Fruit fly (Drosophila melanogaster): Measurements from ENCODE around the gene Rb97D.

The Rb97D gene

DNA sequence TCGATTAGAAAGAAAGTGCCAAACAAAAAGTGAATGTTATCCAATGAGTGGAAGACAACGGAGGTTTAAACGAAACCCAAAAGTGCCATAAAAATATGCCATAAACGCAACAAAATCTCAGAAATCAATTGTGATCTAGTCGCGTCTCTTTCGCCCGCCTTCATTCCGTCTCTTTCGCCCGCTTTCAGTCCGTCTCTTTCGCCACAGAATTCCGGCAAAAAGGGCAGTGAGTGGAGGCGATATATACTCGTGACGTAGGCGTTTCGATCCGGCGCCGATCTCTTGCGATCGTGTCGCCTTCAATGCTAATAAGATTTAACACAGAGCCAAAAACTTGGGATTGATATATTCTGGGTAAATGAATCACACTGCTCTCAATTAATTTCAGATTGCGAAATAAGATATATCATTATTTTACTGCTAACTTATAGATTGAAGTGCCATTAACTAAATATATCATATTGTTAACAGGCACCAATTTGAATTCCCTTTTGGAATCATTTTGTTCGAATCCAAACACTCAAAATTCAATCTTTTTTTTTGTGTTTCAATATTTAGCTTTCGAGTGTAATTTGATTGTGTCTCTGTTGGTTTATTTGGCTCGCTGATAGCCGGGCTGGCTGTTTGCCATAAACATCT lies 12.7 kb upstream of the Rb97D start (continued):
- no peak for TF ChIP-seq CG8290 (GFP tag; optimal IDR thresholded peaks at IDR 0.05)
- TF ChIP-seq CG8290 (tag; optimal IDR thresholded peaks at IDR 0.05): peak in 1 of 2 experiments; percentile 18
- TF ChIP-seq CG31365 (tag; optimal IDR thresholded peaks at IDR 0.05): no peak
- no peak for TF ChIP-seq CG14050 (GFP tag; IDR thresholded peaks at IDR 0.05)
- no peak for TF ChIP-seq Hr39 (optimal IDR thresholded peaks at IDR 0.05)
- peak; percentile 84 for TF ChIP-seq Blimp-1 (GFP tag; optimal IDR thresholded peaks at IDR 0.05)
- TF ChIP-seq CG5245 (GFP tag; optimal IDR thresholded peaks at IDR 0.05): no peak
- TF ChIP-seq CG7556 (GFP tag; optimal IDR thresholded peaks at IDR 0.05): peak; percentile 58
- TF ChIP-seq CG14441 (GFP tag; IDR thresholded peaks at IDR 0.05): peak; percentile 55; the same call in 1 of the 2 replicates
- TF ChIP-seq ham (GFP tag; IDR thresholded peaks at IDR 0.05): no peak
- peak; percentile 13 for TF ChIP-seq Chrac-16 (GFP tag; optimal IDR thresholded peaks at IDR 0.05)
- peak; percentile 66 for TF ChIP-seq sd (tag; optimal IDR thresholded peaks at IDR 0.05)
- TF ChIP-seq Atf6 (GFP tag; IDR thresholded peaks at IDR 0.05): peak; percentile 53; the same call in 1 of the 2 replicates
- TF ChIP-seq Lim3 (GFP tag; IDR thresholded peaks at IDR 0.05): no peak
- 0 out of 3 replicates have a peak, but pooled peaks have one; percentile 21 for TF ChIP-seq B-H1 (GFP tag; IDR thresholded peaks at IDR 0.05)
- peak; percentile 9 for TF ChIP-seq CG12236 (GFP tag; optimal IDR thresholded peaks at IDR 0.05)
- TF ChIP-seq Oaz (GFP tag; IDR thresholded peaks at IDR 0.05): peak; percentile 30; the same call in 1 of the 2 replicates
- peak; percentile 5 for TF ChIP-seq Mes4 (GFP tag; optimal IDR thresholded peaks at IDR 0.05)
- peak; percentile 58 for TF ChIP-seq Nf-YC (tag; optimal IDR thresholded peaks at IDR 0.05)
- no peak for TF ChIP-seq GATAe (GFP tag; conservative IDR thresholded peaks at IDR 0.05)
- TF ChIP-seq CG1832 (GFP tag; optimal IDR thresholded peaks at IDR 0.05): no peak
- TF ChIP-seq CG4328 (GFP tag; optimal IDR thresholded peaks at IDR 0.05): peak; percentile 51
- no peak for TF ChIP-seq vfl (GFP tag; optimal IDR thresholded peaks at IDR 0.05)
- TF ChIP-seq Ets97D (GFP tag; optimal IDR thresholded peaks at IDR 0.05): peak; percentile 34
- TF ChIP-seq CG10543 (GFP tag; optimal IDR thresholded peaks at IDR 0.05): peak; percentile 72
- no peak for TF ChIP-seq CG15514 (GFP tag; optimal IDR thresholded peaks at IDR 0.05)
- TF ChIP-seq CG12104 (GFP tag; optimal IDR thresholded peaks at IDR 0.05): peak; percentile 21
- peak; percentile 51 for TF ChIP-seq pum (GFP tag; optimal IDR thresholded peaks at IDR 0.05)
- TF ChIP-seq CG1602 (GFP tag; optimal IDR thresholded peaks at IDR 0.05): peak; percentile 38
- no peak for TF ChIP-seq crp (GFP tag; optimal IDR thresholded peaks at IDR 0.05)
- peak; percentile 71 for TF ChIP-seq Ptx1 (GFP tag; IDR thresholded peaks at IDR 0.05)
- TF ChIP-seq CG11504 (tag; optimal IDR thresholded peaks at IDR 0.05): peak; percentile 59
- no peak for TF ChIP-seq CG11085 (GFP tag; IDR thresholded peaks at IDR 0.05)
- TF ChIP-seq HLH54F (GFP tag; optimal IDR thresholded peaks at IDR 0.05): no peak
- TF ChIP-seq CG10209 (GFP tag; optimal IDR thresholded peaks at IDR 0.05): peak; percentile 30
- TF ChIP-seq z (GFP tag; IDR thresholded peaks at IDR 0.05): no peak
- TF ChIP-seq CG10979 (tag; optimal IDR thresholded peaks at IDR 0.05): peak; percentile 55
- 0 out of 2 replicates have a peak, but pooled peaks have one; percentile 35 for TF ChIP-seq Xrp1 (GFP tag; IDR thresholded peaks at IDR 0.05)
- TF ChIP-seq gsb (GFP tag; IDR thresholded peaks at IDR 0.05): no peak
- TF ChIP-seq CG31224 (GFP tag; IDR thresholded peaks at IDR 0.05): 0 out of 2 replicates have a peak, but pooled peaks have one; percentile 17
- TF ChIP-seq gt (GFP tag; IDR thresholded peaks at IDR 0.05): no peak
- peak; percentile 55 for TF ChIP-seq lmd (GFP tag; IDR thresholded peaks at IDR 0.05)
- no peak for TF ChIP-seq sc (optimal IDR thresholded peaks at IDR 0.05)
- peak; percentile 12 for TF ChIP-seq sc (GFP tag; optimal IDR thresholded peaks at IDR 0.05)
- no peak for TF ChIP-seq CG15696 (tag; optimal IDR thresholded peaks at IDR 0.05)
- TF ChIP-seq CG6791 (GFP tag; IDR thresholded peaks at IDR 0.05; ENCODE audit: partially characterized antibody): no peak
- 0 out of 3 replicates have a peak, but pooled peaks have one; percentile 28 for TF ChIP-seq CG6175 (GFP tag; IDR thresholded peaks at IDR 0.05)
- peak; percentile 81 for TF ChIP-seq CG13894 (tag; optimal IDR thresholded peaks at IDR 0.05)
- TF ChIP-seq corto (GFP tag; optimal IDR thresholded peaks at IDR 0.05): no peak
- no peak for TF ChIP-seq CG10654 (GFP tag; optimal IDR thresholded peaks at IDR 0.05)
- no peak for TF ChIP-seq Doc3 (GFP tag; IDR thresholded peaks at IDR 0.05; ENCODE audit: partially characterized antibody)
